Fruit fly (Drosophila melanogaster): ENCODE data around the gene Edem1.
A peak's percentile ranks its signal among the peaks of the same experiment; 100 is the strongest.

Edem1 gene

DNA sequence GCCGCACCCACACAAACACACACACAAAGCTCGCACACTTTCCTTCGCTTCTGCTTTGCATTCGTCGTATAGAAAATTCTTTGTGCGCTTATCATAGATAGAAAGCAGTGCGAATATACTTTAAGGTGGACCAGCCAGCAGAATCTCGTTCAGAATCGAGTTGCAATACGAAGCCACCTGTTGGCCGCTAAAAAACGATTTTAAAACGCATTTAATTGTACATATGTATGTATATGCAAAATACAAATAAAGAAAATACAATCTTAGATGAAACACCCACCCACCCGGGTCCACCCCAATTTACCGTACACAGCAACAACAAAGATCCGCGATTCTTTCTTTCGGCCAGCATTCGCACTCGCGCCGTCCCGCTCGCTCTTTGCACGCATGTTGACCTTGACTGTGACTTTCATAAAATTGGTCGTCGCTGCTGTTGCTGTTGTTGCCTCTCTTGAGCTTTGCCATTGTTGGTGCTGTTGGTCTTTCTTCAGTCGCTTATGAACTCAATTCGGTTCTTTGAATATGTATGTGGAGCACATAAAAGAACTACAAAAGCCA lies 40.0 kb upstream of the Edem1 start (continued):
- TF ChIP-seq CG10321 (GFP tag; IDR thresholded peaks at IDR 0.05) (no peak; the same call in 1 of the 2 replicates), gem (tag; optimal IDR thresholded peaks at IDR 0.05) (peak; percentile 68), CG9609 (GFP tag; optimal IDR thresholded peaks at IDR 0.05) (peak; percentile 46), sens (GFP tag) (peak; percentile 69), repo (GFP tag; optimal IDR thresholded peaks at IDR 0.05) (no peak), BtbVII (GFP tag; optimal IDR thresholded peaks at IDR 0.05) (peak; percentile 67), pan (optimal IDR thresholded peaks at IDR 0.05) (no peak), pan (GFP tag; optimal IDR thresholded peaks at IDR 0.05 in 1 of 2, IDR thresholded peaks at IDR 0.05 in 1 of 2) (peak in 1 of 2 experiments; percentile 27), CG17359 (tag; optimal IDR thresholded peaks at IDR 0.05) (peak; percentile 38), fu2 (GFP tag; optimal IDR thresholded peaks at IDR 0.05) (no peak), CG11695 (GFP tag; IDR thresholded peaks at IDR 0.05) (peak; percentile 44; the same call in 1 of the 3 replicates), tin (GFP tag; optimal IDR thresholded peaks at IDR 0.05) (no peak), CG11456 (GFP tag; IDR thresholded peaks at IDR 0.05) (peak; percentile 68; the same call in 1 of the 3 replicates), tna (GFP tag; IDR thresholded peaks at IDR 0.05; ENCODE audit: partially characterized antibody) (no peak), NfI (GFP tag; optimal IDR thresholded peaks at IDR 0.05) (peak; percentile 30), CG8281 (tag; optimal IDR thresholded peaks at IDR 0.05) (no peak), CG12659 (GFP tag; optimal IDR thresholded peaks at IDR 0.05) (peak; percentile 41), CG1529 (GFP tag; optimal IDR thresholded peaks at IDR 0.05) (peak; percentile 14), bsh (GFP tag; optimal IDR thresholded peaks at IDR 0.05) (peak; percentile 50 to 92), CG4617 (GFP tag; optimal IDR thresholded peaks at IDR 0.05; ENCODE audit: borderline replicate concordance) (no peak), Aef1 (GFP tag; IDR thresholded peaks at IDR 0.05) (peak; percentile 39; the same call in 2 of the 3 replicates), B-H2 (GFP tag; optimal IDR thresholded peaks at IDR 0.05) (peak; percentile 18), CG5245 (GFP tag; optimal IDR thresholded peaks at IDR 0.05) (no peak), ap (GFP tag; IDR thresholded peaks at IDR 0.05) (0 out of 2 replicates have a peak, but pooled peaks have one; percentile 7), pzg (GFP tag; optimal IDR thresholded peaks at IDR 0.05) (no peak), CG14014 (GFP tag; IDR thresholded peaks at IDR 0.05) (peak; percentile 53; the same call in 1 of the 2 replicates), gro (GFP tag; optimal IDR thresholded peaks at IDR 0.05) (peak; percentile 70), prd (optimal IDR thresholded peaks at IDR 0.05) (no peak), prd (GFP tag; IDR thresholded peaks at IDR 0.05) (peak; percentile 60; the same call in 2 of the 3 replicates), CG8924 (tag; optimal IDR thresholded peaks at IDR 0.05) (no peak), sim (GFP tag; IDR thresholded peaks at IDR 0.05) (no peak), CG6791 (GFP tag; IDR thresholded peaks at IDR 0.05; ENCODE audit: partially characterized antibody) (no peak), tup (GFP tag; optimal IDR thresholded peaks at IDR 0.05) (no peak), CG16779 (GFP tag; IDR thresholded peaks at IDR 0.05) (peak; percentile 50; the same call in 1 of the 2 replicates), CG16813 (GFP tag; IDR thresholded peaks at IDR 0.05; ENCODE audit: partially characterized antibody) (no peak), CG12155 (GFP tag; optimal IDR thresholded peaks at IDR 0.05) (peak; percentile 59), HHEX (GFP tag; optimal IDR thresholded peaks at IDR 0.05) (peak; percentile 49), stwl (tag; optimal IDR thresholded peaks at IDR 0.05) (no peak), vfl (GFP tag; optimal IDR thresholded peaks at IDR 0.05) (peak; percentile 37), hkb (optimal IDR thresholded peaks at IDR 0.05) (no peak), hkb (GFP tag; IDR thresholded peaks at IDR 0.05) (peak; percentile 47), Doc2 (GFP tag; IDR thresholded peaks at IDR 0.05) (no peak), Ssrp (tag; optimal IDR thresholded peaks at IDR 0.05) (peak; percentile 9), cwo (GFP tag; optimal IDR thresholded peaks at IDR 0.05) (peak; percentile 59), Hmx (GFP tag; optimal IDR thresholded peaks at IDR 0.05) (peak; percentile 6), CG12769 (tag; optimal IDR thresholded peaks at IDR 0.05) (peak; percentile 83), C15 (GFP tag; IDR thresholded peaks at IDR 0.05) (no peak), CG30020 (tag; optimal IDR thresholded peaks at IDR 0.05) (no peak), Myb (GFP tag; optimal IDR thresholded peaks at IDR 0.05) (peak; percentile 50), CG15011 (GFP tag; optimal IDR thresholded peaks at IDR 0.05) (peak; percentile 42)
